Fruit fly (Drosophila melanogaster) whole organism, embryonic: ENCODE measurements around the gene CG12116.

Experiments used
- Aef1 ChIP-seq: fragments of 200-800 bp; sonication (Bioruptor generic); IDR thresholded peaks from 3 replicates; pipeline ENCODE4 v1.3.6; 2022; ENCODE audit warnings: missing biosample characterization, missing genetic modification characterization
- CG10959 ChIP-seq: fragments of 200-800 bp; sonication (Bioruptor generic); IDR thresholded peaks from 2 replicates; pipeline ENCODE4 v1.3.6; 2022; ENCODE audit warnings: missing biosample characterization, missing genetic modification characterization
- CG11723 ChIP-seq: fragments of 200-800 bp; sonication (Bioruptor generic); optimal IDR thresholded peaks from 2 replicates; lab custom pipeline; 2017; ENCODE audit warnings: missing biosample characterization, mild to moderate bottlenecking, missing genetic modification characterization
- CG12744 ChIP-seq: fragments of 200-800 bp; sonication (Bioruptor generic); optimal IDR thresholded peaks from 2 replicates; lab custom pipeline; 2016; ENCODE audit warnings: missing biosample characterization, missing genetic modification characterization
- CG13624 ChIP-seq: fragments of 200-800 bp; sonication (Bioruptor generic); optimal IDR thresholded peaks from 2 replicates; lab custom pipeline; 2016; ENCODE audit warnings: missing biosample characterization, missing genetic modification characterization
- CG14860 ChIP-seq: fragments of 200-800 bp; sonication (Bioruptor generic); IDR thresholded peaks from 3 replicates; pipeline ENCODE4 v1.3.6; 2022; ENCODE audit warnings: missing biosample characterization, missing genetic modification characterization; ENCODE audit not compliant: partially characterized antibody
- CG15601 ChIP-seq: fragments of 200-800 bp; sonication (Bioruptor generic); optimal IDR thresholded peaks from 3 replicates; lab custom pipeline; 2019; ENCODE audit warnings: missing biosample characterization, mild to moderate bottlenecking, missing genetic modification characterization, moderate library complexity
- CG16779 ChIP-seq: fragments of 200-800 bp; sonication (Bioruptor generic); IDR thresholded peaks from 2 replicates; pipeline ENCODE4 v1.3.6; 2022; ENCODE audit warnings: missing biosample characterization, missing genetic modification characterization
- CG16863 ChIP-seq: fragments of 200-800 bp; sonication (Bioruptor generic); optimal IDR thresholded peaks from 3 replicates; lab custom pipeline; 2016; ENCODE audit warnings: missing biosample characterization, missing genetic modification characterization
- CG18262 ChIP-seq: fragments of 200-800 bp; optimal IDR thresholded peaks from 3 replicates; lab custom pipeline; 2019; ENCODE audit warnings: missing biosample characterization, mild to moderate bottlenecking, missing genetic modification characterization, moderate library complexity
- CG30020 ChIP-seq: fragments of 200-800 bp; optimal IDR thresholded peaks from 2 replicates; lab custom pipeline; 2019; ENCODE audit warnings: missing biosample characterization, mild to moderate bottlenecking, missing genetic modification characterization, moderate library complexity
- CG3847 ChIP-seq: fragments of 200-800 bp; sonication (Bioruptor generic); IDR thresholded peaks from 2 replicates; pipeline ENCODE4 v1.3.6; 2022; ENCODE audit warnings: missing biosample characterization, missing genetic modification characterization
- CG4730 ChIP-seq: fragments of 200-800 bp; sonication (Bioruptor generic); IDR thresholded peaks from 2 replicates; pipeline ENCODE4 v1.3.6; 2022; ENCODE audit warnings: missing biosample characterization, missing genetic modification characterization
- CG4820 ChIP-seq: fragments of 200-800 bp; sonication (Bioruptor generic); optimal IDR thresholded peaks from 3 replicates; lab custom pipeline; 2016; ENCODE audit warnings: missing biosample characterization, missing genetic modification characterization
- CG8281 ChIP-seq: fragments of 200-800 bp; sonication (Bioruptor generic); optimal IDR thresholded peaks from 2 replicates; lab custom pipeline; 2018; ENCODE audit warnings: missing biosample characterization, mild to moderate bottlenecking, missing genetic modification characterization, moderate library complexity
- CG8944 ChIP-seq: fragments of 200-800 bp; sonication (Bioruptor generic); optimal IDR thresholded peaks from 3 replicates; lab custom pipeline; 2016; ENCODE audit warnings: missing biosample characterization, missing genetic modification characterization
- CG9609 ChIP-seq: fragments of 200-800 bp; sonication (Bioruptor generic); optimal IDR thresholded peaks from 3 replicates; lab custom pipeline; 2016; ENCODE audit warnings: missing biosample characterization, missing genetic modification characterization
- CkIIα-i1 ChIP-seq: fragments of 200-800 bp; sonication (Bioruptor generic); IDR thresholded peaks from 2 replicates; pipeline ENCODE4 v1.3.6; 2022; ENCODE audit warnings: missing biosample characterization, missing genetic modification characterization
- Dref ChIP-seq: fragments of 200-800 bp; sonication (Bioruptor generic); IDR thresholded peaks from 2 replicates; pipeline ENCODE4 v1.3.6; 2022; ENCODE audit warnings: missing biosample characterization, missing genetic modification characterization
- Drgx ChIP-seq: fragments of 200-800 bp; sonication (Bioruptor generic); IDR thresholded peaks from 2 replicates; pipeline ENCODE4 v1.3.6; 2022; ENCODE audit warnings: missing biosample characterization, missing genetic modification characterization
- E2f1 ChIP-seq: fragments of 200-800 bp; sonication (Bioruptor generic); IDR thresholded peaks from 2 replicates; pipeline ENCODE4 v1.3.6; 2022; ENCODE audit warnings: missing biosample characterization, missing genetic modification characterization
- Hr78 ChIP-seq, 2 experiments: fragments of 200-800 bp in 1 of 2; fragments of >200 bp in 1 of 2; sonication (Bioruptor generic) in 1 of 2; optimal IDR thresholded peaks; 2 replicates each; lab custom pipeline; 2017 to 2019; ENCODE audit warnings: missing biosample characterization in 2 of 2, missing genetic modification characterization in 2 of 2, mild to moderate bottlenecking in 1 of 2, moderate library complexity in 1 of 2
- Lim3 ChIP-seq: fragments of 200-800 bp; sonication (Bioruptor generic); IDR thresholded peaks from 2 replicates; pipeline ENCODE4 v1.3.6; 2022; ENCODE audit warnings: missing biosample characterization, missing genetic modification characterization
- Mrtf ChIP-seq: fragments of 200-800 bp; sonication (Bioruptor generic); IDR thresholded peaks from 3 replicates; pipeline ENCODE4 v1.3.6; 2022; ENCODE audit warnings: missing biosample characterization, missing genetic modification characterization
- Nf-YA ChIP-seq: fragments of 200-800 bp; sonication (Bioruptor generic); IDR thresholded peaks from 2 replicates; pipeline ENCODE4 v1.3.6; 2022; ENCODE audit warnings: missing biosample characterization, missing genetic modification characterization
- Pdp1 ChIP-seq, 2 experiments: fragments of 200-800 bp; sonication (Bioruptor generic); optimal IDR thresholded peaks; 3 replicates each; lab custom pipeline; 2016; ENCODE audit warnings: missing biosample characterization in 2 of 2, missing genetic modification characterization in 2 of 2, mild to moderate bottlenecking in 1 of 2, moderate library complexity in 1 of 2
- Ravus ChIP-seq: fragments of 200-800 bp; sonication (Bioruptor generic); IDR thresholded peaks from 2 replicates; pipeline ENCODE4 v1.3.6; 2022; ENCODE audit warnings: missing biosample characterization, missing genetic modification characterization
- Sin3A ChIP-seq: fragments of >200 bp; optimal IDR thresholded peaks from 2 replicates; lab custom pipeline; 2018
- Sox102F ChIP-seq: fragments of 200-800 bp; sonication (Bioruptor generic); optimal IDR thresholded peaks from 2 replicates; lab custom pipeline; 2018; ENCODE audit warnings: missing biosample characterization, mild to moderate bottlenecking, missing genetic modification characterization, moderate library complexity
- Sry-β ChIP-seq: fragments of 200-800 bp; sonication (Bioruptor generic); optimal IDR thresholded peaks from 2 replicates; lab custom pipeline; 2018; ENCODE audit warnings: missing biosample characterization, mild to moderate bottlenecking, missing genetic modification characterization, moderate library complexity
- Xbp1 ChIP-seq: fragments of 200-800 bp; sonication (Bioruptor generic); optimal IDR thresholded peaks from 3 replicates; lab custom pipeline; 2016; ENCODE audit warnings: missing biosample characterization, mild to moderate bottlenecking, missing genetic modification characterization
- ab ChIP-seq: fragments of 200-800 bp; sonication (Bioruptor generic); optimal IDR thresholded peaks from 2 replicates; lab custom pipeline; 2016; ENCODE audit warnings: missing biosample characterization, missing genetic modification characterization
- ac ChIP-seq: fragments of 200-800 bp; sonication (Bioruptor generic); optimal IDR thresholded peaks from 3 replicates; lab custom pipeline; 2017; ENCODE audit warnings: missing biosample characterization, mild to moderate bottlenecking, missing genetic modification characterization
- al ChIP-seq: fragments of 200-800 bp; sonication (Bioruptor generic); IDR thresholded peaks from 2 replicates; pipeline ENCODE4 v1.3.6; 2022; ENCODE audit warnings: missing biosample characterization, missing genetic modification characterization
- dmrt99B ChIP-seq: fragments of 200-800 bp; sonication (Bioruptor generic); optimal IDR thresholded peaks from 2 replicates; lab custom pipeline; 2018; ENCODE audit warnings: missing biosample characterization, mild to moderate bottlenecking, missing genetic modification characterization, moderate library complexity
- ems ChIP-seq: fragments of 200-800 bp; sonication (Bioruptor generic); optimal IDR thresholded peaks from 3 replicates; lab custom pipeline; 2016; ENCODE audit warnings: missing biosample characterization, missing genetic modification characterization
- gsb ChIP-seq: fragments of 200-800 bp; sonication (Bioruptor generic); IDR thresholded peaks from 2 replicates; pipeline ENCODE4 v1.3.6; 2022; ENCODE audit warnings: missing biosample characterization, missing genetic modification characterization
- lbe ChIP-seq: fragments of 200-800 bp; sonication (Bioruptor generic); optimal IDR thresholded peaks from 2 replicates; lab custom pipeline; 2016; ENCODE audit warnings: missing biosample characterization, mild to moderate bottlenecking, missing genetic modification characterization
- lov ChIP-seq, 2 experiments: fragments of 200-800 bp in 1 of 2; fragments of >200 bp in 1 of 2; sonication (Bioruptor generic) in 1 of 2; IDR thresholded peaks in 1 of 2; optimal IDR thresholded peaks in 1 of 2; 2 replicates in 1 of 2; 3 replicates in 1 of 2; pipeline versions ENCODE4 v1.3.6 to Lab custom; 2017 to 2022; ENCODE audit warnings: missing biosample characterization in 1 of 2, missing genetic modification characterization in 1 of 2
- onecut ChIP-seq: fragments of 200-800 bp; sonication (Bioruptor generic); IDR thresholded peaks from 2 replicates; pipeline ENCODE4 v1.3.6; 2022; ENCODE audit warnings: missing biosample characterization, missing genetic modification characterization
- schlank ChIP-seq: fragments of 200-800 bp; sonication (Bioruptor generic); optimal IDR thresholded peaks from 2 replicates; lab custom pipeline; 2018; ENCODE audit warnings: missing biosample characterization, mild to moderate bottlenecking, missing genetic modification characterization
- sens ChIP-seq: fragments of 200-800 bp; sonication (Bioruptor generic); peaks from one replicate; lab custom pipeline; 2016; ENCODE audit warnings: missing biosample characterization, missing genetic modification characterization
- sisA ChIP-seq: fragments of 200-800 bp; sonication (Bioruptor generic); IDR thresholded peaks from 2 replicates; pipeline ENCODE4 v1.3.6; 2022; ENCODE audit warnings: missing biosample characterization, missing genetic modification characterization
- sqz ChIP-seq: fragments of 200-800 bp; sonication (Bioruptor generic); optimal IDR thresholded peaks from 3 replicates; lab custom pipeline; 2018; ENCODE audit warnings: missing biosample characterization, mild to moderate bottlenecking, missing genetic modification characterization
- ssp ChIP-seq: fragments of 200-800 bp; sonication (Bioruptor generic); IDR thresholded peaks from 2 replicates; pipeline ENCODE4 v1.3.6; 2022; ENCODE audit warnings: missing biosample characterization, missing genetic modification characterization
- stc ChIP-seq: fragments of 200-800 bp; sonication (Bioruptor generic); IDR thresholded peaks from 2 replicates; pipeline ENCODE4 v1.3.6; 2022; ENCODE audit warnings: missing biosample characterization, missing genetic modification characterization
- tio ChIP-seq: fragments of 200-800 bp; sonication (Bioruptor generic); optimal IDR thresholded peaks from 2 replicates; lab custom pipeline; 2017; ENCODE audit warnings: missing biosample characterization, missing genetic modification characterization, inconsistent platforms
- toy ChIP-seq: fragments of 200-800 bp; sonication (Bioruptor generic); IDR thresholded peaks from 2 replicates; pipeline ENCODE4 v1.3.6; 2022; ENCODE audit warnings: missing biosample characterization, missing genetic modification characterization
- tup ChIP-seq: fragments of 200-800 bp; sonication (Bioruptor generic); optimal IDR thresholded peaks from 2 replicates; lab custom pipeline; 2016; ENCODE audit warnings: missing biosample characterization, mild to moderate bottlenecking, missing genetic modification characterization, moderate library complexity
- usp ChIP-seq: fragments of >200 bp; optimal IDR thresholded peaks from 2 replicates; lab custom pipeline; 2017; ENCODE audit warnings: missing biosample characterization, missing genetic modification characterization
- wdn ChIP-seq: fragments of 200-800 bp; sonication (Bioruptor generic); IDR thresholded peaks from 2 replicates; pipeline ENCODE4 v1.3.6; 2022; ENCODE audit warnings: missing biosample characterization, missing genetic modification characterization
- wor ChIP-seq: fragments of 200-800 bp; sonication (Bioruptor generic); IDR thresholded peaks from 2 replicates; pipeline ENCODE4 v1.3.6; 2022; ENCODE audit warnings: missing biosample characterization, missing genetic modification characterization

Gene CG12116

DNA sequence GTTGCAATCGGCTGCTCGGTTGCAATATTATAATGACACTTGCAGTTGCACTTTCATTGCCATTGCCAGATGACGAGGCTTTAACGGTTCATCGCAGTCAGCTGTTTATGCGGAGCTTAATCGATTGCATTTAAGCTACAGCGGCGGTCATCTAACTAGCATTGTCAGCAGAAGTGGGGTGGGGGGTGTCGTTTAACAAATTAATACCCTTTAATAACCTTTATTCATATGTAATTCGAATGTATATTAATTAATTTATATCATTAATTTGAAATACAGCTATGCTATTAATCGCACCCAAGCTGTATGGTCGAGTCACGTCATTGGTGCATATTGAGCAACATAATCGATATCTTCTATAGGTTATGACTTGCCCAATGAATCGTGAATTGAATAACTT is 24.0 kb upstream of the CG12116 start (continued):
- TF ChIP-seq schlank (tag; lab: Kevin White, UChicago) = no peak
- TF ChIP-seq tio = peak; percentile 53
- peak; percentile 56 for TF ChIP-seq CG8281 (tag; lab: Kevin White, UChicago)
- TF ChIP-seq al (GFP tag; lab: Robert Waterston, UW) = 0 out of 2 replicates have a peak, but pooled peaks have one; percentile 31
- peak; percentile 17 to 46 for TF ChIP-seq Pdp1 (GFP tag; optimal IDR thresholded peaks at IDR 0.05; lab: Kevin White, UChicago)
- peak; percentile 11 for TF ChIP-seq CG16863
- TF ChIP-seq usp (GFP tag; lab: Kevin White, UChicago) = no peak
- peak; percentile 93 for TF ChIP-seq dmrt99B
- TF ChIP-seq stc = peak; percentile 88
- TF ChIP-seq lov (optimal IDR thresholded peaks at IDR 0.05; lab: Kevin White, UChicago) = no peak
- peak; percentile 91 for TF ChIP-seq lov (GFP tag; IDR thresholded peaks at IDR 0.05; lab: Robert Waterston, UW)
- peak; percentile 79 for TF ChIP-seq Mrtf
- TF ChIP-seq Ravus = peak; percentile 64
- no peak for TF ChIP-seq CG16779 (GFP tag; lab: Robert Waterston, UW)
- no peak for TF ChIP-seq Sin3A (lab: Kevin White, UChicago)
- TF ChIP-seq CG9609 (GFP tag; lab: Kevin White, UChicago) = no peak
- peak; percentile 15 for TF ChIP-seq lbe (GFP tag; lab: Kevin White, UChicago)
- TF ChIP-seq Sry-β (GFP tag; lab: Kevin White, UChicago) = no peak
- TF ChIP-seq sisA (GFP tag; lab: Robert Waterston, UW) = peak; percentile 91
- no peak for TF ChIP-seq Dref (GFP tag; lab: Robert Waterston, UW)
- no peak; the same call in 1 of the 2 replicates for TF ChIP-seq gsb (GFP tag; lab: Robert Waterston, UW)
- TF ChIP-seq ab = no peak
- TF ChIP-seq Hr78 (GFP tag; optimal IDR thresholded peaks at IDR 0.05; lab: Kevin White, UChicago) = peak in 1 of 2 experiments; percentile 55
- TF ChIP-seq CG30020 (tag; lab: Kevin White, UChicago) = peak; percentile 10
- TF ChIP-seq sqz (GFP tag; lab: Kevin White, UChicago) = peak; percentile 42
- peak; percentile 76 for TF ChIP-seq CG18262 (tag; lab: Kevin White, UChicago)
- peak; percentile 87 for TF ChIP-seq onecut (GFP tag; lab: Robert Waterston, UW)
- peak; percentile 61 for TF ChIP-seq CG11723 (GFP tag; lab: Kevin White, UChicago)
- TF ChIP-seq Lim3 = 0 out of 2 replicates have a peak, but pooled peaks have one; percentile 59
- TF ChIP-seq CG12744 (GFP tag; lab: Kevin White, UChicago) = no peak
- peak; percentile 94 for TF ChIP-seq sens (GFP tag; lab: Kevin White, UChicago)
- peak; percentile 65 for TF ChIP-seq CG4820 (GFP tag; lab: Kevin White, UChicago)
- peak; percentile 80 for TF ChIP-seq Nf-YA (GFP tag; lab: Robert Waterston, UW)
- peak; percentile 83 for TF ChIP-seq Aef1 (GFP tag; lab: Robert Waterston, UW)
- TF ChIP-seq CG13624 (GFP tag; lab: Kevin White, UChicago) = no peak
- TF ChIP-seq CG8944 = peak; percentile 18
- peak; percentile 39 for TF ChIP-seq ems (GFP tag; lab: Kevin White, UChicago)
- peak; percentile 47; the same call in 1 of the 2 replicates for TF ChIP-seq wdn (GFP tag; lab: Robert Waterston, UW)
- TF ChIP-seq CG15601 (tag; lab: Kevin White, UChicago) = peak; percentile 66
- peak; percentile 82 for TF ChIP-seq Xbp1
- peak; percentile 66 for TF ChIP-seq CG10959 (GFP tag; lab: Robert Waterston, UW)
- no peak for TF ChIP-seq ac (GFP tag; lab: Kevin White, UChicago)
- peak; percentile 91 for TF ChIP-seq Sox102F (GFP tag; lab: Kevin White, UChicago)
- 0 out of 2 replicates have a peak, but pooled peaks have one; percentile 26 for TF ChIP-seq toy (GFP tag; lab: Robert Waterston, UW)
- peak; percentile 70 for TF ChIP-seq E2f1 (GFP tag; lab: Robert Waterston, UW)
- TF ChIP-seq Drgx = peak; percentile 88
- peak; percentile 76 for TF ChIP-seq wor (GFP tag; lab: Robert Waterston, UW)
- TF ChIP-seq CG4730 (GFP tag; lab: Robert Waterston, UW) = peak; percentile 66
- TF ChIP-seq tup (GFP tag; lab: Kevin White, UChicago) = no peak
- peak; percentile 66 for TF ChIP-seq ssp (GFP tag; lab: Robert Waterston, UW)
- TF ChIP-seq CkIIα-i1 (GFP tag; lab: Robert Waterston, UW) = no peak
- no peak for TF ChIP-seq CG14860 (GFP tag; lab: Robert Waterston, UW)
- TF ChIP-seq CG3847 = peak; percentile 61
